Fruit fly (Drosophila melanogaster) whole organism, embryonic: ENCODE data around the gene CG32425.

Experiments
- ATbp ChIP-seq: fragments of 200-800 bp; sonication (Bioruptor generic); optimal IDR thresholded peaks from 2 replicates; lab custom pipeline; 2017; ENCODE audit warnings: missing biosample characterization, mild to moderate bottlenecking, missing genetic modification characterization, missing genetic modification reagents
- Antp ChIP-seq: fragments of 200-800 bp; sonication (Bioruptor generic); optimal IDR thresholded peaks from 3 replicates; lab custom pipeline; 2016; ENCODE audit warnings: missing biosample characterization, missing genetic modification characterization
- CG10366 ChIP-seq: fragments of 200-800 bp; sonication (Bioruptor generic); IDR thresholded peaks from 2 replicates; pipeline ENCODE4 v1.3.6; 2022; ENCODE audit warnings: missing biosample characterization, missing genetic modification characterization
- CG10431 ChIP-seq: fragments of 200-800 bp; sonication (Bioruptor generic); optimal IDR thresholded peaks from 3 replicates; lab custom pipeline; 2018; ENCODE audit warnings: missing biosample characterization, mild to moderate bottlenecking, missing genetic modification characterization
- CG10543 ChIP-seq: fragments of 200-800 bp; sonication (Bioruptor generic); optimal IDR thresholded peaks from 3 replicates; lab custom pipeline; 2017; ENCODE audit warnings: missing biosample characterization, mild to moderate bottlenecking, missing genetic modification characterization, moderate library complexity
- CG11456 ChIP-seq: fragments of 200-800 bp; sonication (Bioruptor generic); IDR thresholded peaks from 3 replicates; pipeline ENCODE4 v1.3.6; 2022; ENCODE audit warnings: missing biosample characterization, missing genetic modification characterization
- CG12071 ChIP-seq: fragments of 200-800 bp; sonication (Bioruptor generic); optimal IDR thresholded peaks from 3 replicates; lab custom pipeline; 2018; ENCODE audit warnings: missing biosample characterization, mild to moderate bottlenecking, missing genetic modification characterization
- CG12299 ChIP-seq: fragments of 200-800 bp; sonication (Bioruptor generic); optimal IDR thresholded peaks from 2 replicates; lab custom pipeline; 2018; ENCODE audit warnings: missing biosample characterization, mild to moderate bottlenecking, missing genetic modification characterization
- CG13287 ChIP-seq: fragments of 200-800 bp; sonication (Bioruptor generic); IDR thresholded peaks from 2 replicates; pipeline ENCODE4 v1.3.6; 2022; ENCODE audit warnings: missing biosample characterization, missing genetic modification characterization; ENCODE audit not compliant: partially characterized antibody
- CG13424 ChIP-seq: fragments of 200-800 bp; sonication (Bioruptor generic); optimal IDR thresholded peaks from 2 replicates; lab custom pipeline; 2019; ENCODE audit warnings: missing biosample characterization, mild to moderate bottlenecking, missing genetic modification characterization, moderate library complexity
- CG14965 ChIP-seq: fragments of 200-800 bp; sonication (Bioruptor generic); optimal IDR thresholded peaks from 2 replicates; lab custom pipeline; 2016; ENCODE audit warnings: missing biosample characterization, missing genetic modification characterization, borderline replicate concordance
- CG15269 ChIP-seq: fragments of 200-800 bp; sonication (Bioruptor generic); optimal IDR thresholded peaks from 2 replicates; lab custom pipeline; 2018; ENCODE audit warnings: missing biosample characterization, mild to moderate bottlenecking, missing genetic modification characterization, moderate library complexity
- CG17186 ChIP-seq: fragments of 200-800 bp; sonication (Bioruptor generic); optimal IDR thresholded peaks from 3 replicates; lab custom pipeline; 2017; ENCODE audit warnings: missing biosample characterization, missing genetic modification reagents, missing genetic modification characterization
- CG17612 ChIP-seq: fragments of 200-800 bp; sonication (Bioruptor generic); IDR thresholded peaks from 2 replicates; pipeline ENCODE4 v1.3.6; 2022; ENCODE audit warnings: missing biosample characterization, missing genetic modification characterization
- CG18619 ChIP-seq: fragments of 200-800 bp; sonication (Bioruptor generic); optimal IDR thresholded peaks from 3 replicates; lab custom pipeline; 2017; ENCODE audit warnings: missing biosample characterization, mild to moderate bottlenecking, missing genetic modification characterization
- CG3065 ChIP-seq: fragments of 200-800 bp; sonication (Bioruptor generic); optimal IDR thresholded peaks from 2 replicates; lab custom pipeline; 2016; ENCODE audit warnings: missing biosample characterization, missing genetic modification characterization
- CG34422 ChIP-seq: fragments of 200-800 bp; sonication (Bioruptor generic); IDR thresholded peaks from 3 replicates; pipeline ENCODE4 v1.3.6; 2022; ENCODE audit warnings: missing biosample characterization, missing genetic modification characterization
- CG4730 ChIP-seq: fragments of 200-800 bp; sonication (Bioruptor generic); IDR thresholded peaks from 2 replicates; pipeline ENCODE4 v1.3.6; 2022; ENCODE audit warnings: missing biosample characterization, missing genetic modification characterization
- CG7271 ChIP-seq: fragments of 200-800 bp; sonication (Bioruptor generic); optimal IDR thresholded peaks from 2 replicates; lab custom pipeline; 2018; ENCODE audit warnings: missing biosample characterization, mild to moderate bottlenecking, missing genetic modification characterization, moderate library complexity
- Drgx ChIP-seq: fragments of 200-800 bp; sonication (Bioruptor generic); IDR thresholded peaks from 2 replicates; pipeline ENCODE4 v1.3.6; 2022; ENCODE audit warnings: missing biosample characterization, missing genetic modification characterization
- Fer1 ChIP-seq: fragments of 200-800 bp; sonication (Bioruptor generic); optimal IDR thresholded peaks from 2 replicates; lab custom pipeline; 2017; ENCODE audit warnings: missing biosample characterization, mild to moderate bottlenecking, missing genetic modification characterization
- HHEX ChIP-seq: fragments of 200-800 bp; sonication (Bioruptor generic); optimal IDR thresholded peaks from 3 replicates; lab custom pipeline; 2017; ENCODE audit warnings: missing biosample characterization, mild to moderate bottlenecking, missing genetic modification characterization, missing genetic modification reagents
- HmgD ChIP-seq: fragments of 200-800 bp; sonication (Bioruptor generic); optimal IDR thresholded peaks from 3 replicates; lab custom pipeline; 2016; ENCODE audit warnings: missing biosample characterization, missing genetic modification characterization
- Mes4 ChIP-seq: fragments of 200-800 bp; sonication (Bioruptor generic); optimal IDR thresholded peaks from 2 replicates; lab custom pipeline; 2016; ENCODE audit warnings: missing biosample characterization, missing genetic modification characterization
- Nf-YA ChIP-seq: fragments of 200-800 bp; sonication (Bioruptor generic); IDR thresholded peaks from 2 replicates; pipeline ENCODE4 v1.3.6; 2022; ENCODE audit warnings: missing biosample characterization, missing genetic modification characterization
- Nf-YC ChIP-seq: fragments of 200-800 bp; optimal IDR thresholded peaks from 3 replicates; lab custom pipeline; 2019; ENCODE audit warnings: missing biosample characterization, mild to moderate bottlenecking, missing genetic modification characterization, moderate library complexity
- Oaz ChIP-seq: fragments of 200-800 bp; sonication (Bioruptor generic); IDR thresholded peaks from 2 replicates; pipeline ENCODE4 v1.3.6; 2022; ENCODE audit warnings: missing biosample characterization, missing genetic modification characterization
- Ptx1 ChIP-seq: fragments of 200-800 bp; sonication (Bioruptor generic); IDR thresholded peaks from 2 replicates; pipeline ENCODE4 v1.3.6; 2022; ENCODE audit warnings: missing biosample characterization, missing genetic modification characterization
- Sox100B ChIP-seq: fragments of 200-800 bp; sonication (Bioruptor generic); optimal IDR thresholded peaks from 3 replicates; lab custom pipeline; 2018; ENCODE audit warnings: missing biosample characterization, mild to moderate bottlenecking, missing genetic modification characterization
- Taf1 ChIP-seq: fragments of 200-800 bp; sonication (Bioruptor generic); IDR thresholded peaks from 2 replicates; pipeline ENCODE4 v1.3.6; 2022; ENCODE audit warnings: missing biosample characterization, missing genetic modification characterization
- ara ChIP-seq: fragments of 200-800 bp; sonication (Bioruptor generic); IDR thresholded peaks from 2 replicates; pipeline ENCODE4 v1.3.6; 2022; ENCODE audit warnings: missing biosample characterization, missing genetic modification characterization
- chinmo ChIP-seq: fragments of 200-800 bp; sonication (Bioruptor generic); IDR thresholded peaks from 4 replicates; pipeline ENCODE4 v1.3.6; 2022; ENCODE audit warnings: missing biosample characterization, missing genetic modification characterization; ENCODE audit not compliant: partially characterized antibody
- corto ChIP-seq: fragments of 200-800 bp; sonication (Bioruptor generic); optimal IDR thresholded peaks from 2 replicates; lab custom pipeline; 2016; ENCODE audit warnings: missing biosample characterization, mild to moderate bottlenecking, missing genetic modification characterization, moderate library complexity
- danr ChIP-seq: fragments of 200-800 bp; sonication (Bioruptor generic); IDR thresholded peaks from 2 replicates; pipeline ENCODE4 v1.3.6; 2022; ENCODE audit warnings: missing biosample characterization, missing genetic modification characterization
- dpn ChIP-seq, 2 experiments: fragments of 200-800 bp; sonication (Bioruptor generic); optimal IDR thresholded peaks; 3 replicates each; lab custom pipeline; 2016; ENCODE audit warnings: missing biosample characterization in 2 of 2, missing genetic modification characterization in 2 of 2
- exex ChIP-seq: fragments of 200-800 bp; sonication (Bioruptor generic); optimal IDR thresholded peaks from 4 replicates; lab custom pipeline; 2018; ENCODE audit warnings: missing biosample characterization, mild to moderate bottlenecking, missing genetic modification characterization, moderate library complexity
- ind ChIP-seq: fragments of 200-800 bp; sonication (Bioruptor generic); optimal IDR thresholded peaks from 3 replicates; lab custom pipeline; 2016; ENCODE audit warnings: missing biosample characterization, missing genetic modification characterization
- jing ChIP-seq: fragments of 200-800 bp; sonication (Bioruptor generic); optimal IDR thresholded peaks from 2 replicates; lab custom pipeline; 2018; ENCODE audit warnings: missing biosample characterization, mild to moderate bottlenecking, missing genetic modification characterization
- lmd ChIP-seq: fragments of 200-800 bp; sonication (Bioruptor generic); IDR thresholded peaks from 2 replicates; pipeline ENCODE4 v1.3.6; 2022; ENCODE audit warnings: missing biosample characterization, missing genetic modification characterization
- nmo ChIP-seq: fragments of 200-800 bp; sonication (Bioruptor generic); optimal IDR thresholded peaks from 2 replicates; lab custom pipeline; 2018; ENCODE audit warnings: missing biosample characterization, mild to moderate bottlenecking, missing genetic modification characterization, moderate library complexity
- pros ChIP-seq: fragments of 200-800 bp; sonication (Bioruptor generic); optimal IDR thresholded peaks from 3 replicates; lab custom pipeline; 2019; ENCODE audit warnings: missing biosample characterization, mild to moderate bottlenecking, missing genetic modification characterization, moderate library complexity
- sc ChIP-seq, 3 experiments: fragments of >200 bp in 2 of 3; fragments of 200-800 bp in 1 of 3; sonication (Bioruptor generic) in 1 of 3; optimal IDR thresholded peaks; 2 replicates in 2 of 3; 3 replicates in 1 of 3; lab custom pipeline; 2017; ENCODE audit warnings: mild to moderate bottlenecking in 1 of 3, missing biosample characterization in 1 of 3, missing genetic modification characterization in 1 of 3, missing genetic modification reagents in 1 of 3
- shn ChIP-seq: fragments of 200-800 bp; sonication (Bioruptor generic); optimal IDR thresholded peaks from 3 replicates; lab custom pipeline; 2016; ENCODE audit warnings: missing biosample characterization, missing genetic modification characterization
- slou ChIP-seq: fragments of 200-800 bp; sonication (Bioruptor generic); optimal IDR thresholded peaks from 3 replicates; lab custom pipeline; 2016; ENCODE audit warnings: missing biosample characterization, missing genetic modification characterization
- ssp ChIP-seq: fragments of 200-800 bp; sonication (Bioruptor generic); IDR thresholded peaks from 2 replicates; pipeline ENCODE4 v1.3.6; 2022; ENCODE audit warnings: missing biosample characterization, missing genetic modification characterization
- ttk ChIP-seq: fragments of 200-800 bp; sonication (Bioruptor generic); IDR thresholded peaks from 2 replicates; pipeline ENCODE4 v2.1.2; 2022; ENCODE audit warnings: missing biosample characterization, missing genetic modification characterization

CG32425 gene

DNA sequence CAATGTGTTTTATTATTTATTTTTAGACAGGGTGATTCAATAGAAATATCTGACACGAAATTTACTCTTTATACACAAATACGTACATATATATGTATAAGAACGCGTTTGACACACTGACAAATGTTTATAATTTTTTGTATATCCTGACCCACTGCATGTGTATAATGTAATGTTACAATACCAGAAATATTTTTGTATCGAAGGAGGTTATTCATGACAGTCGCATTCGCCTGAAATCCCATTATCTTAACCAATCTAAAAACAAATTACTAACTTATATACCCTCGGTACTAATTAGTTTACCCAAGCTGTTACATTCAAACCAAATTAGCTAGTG is 2.9 kb upstream of the CG32425 start (continued):
- TF ChIP-seq jing (GFP tag; lab: Kevin White, UChicago) (no peak), Fer1 (GFP tag; lab: Kevin White, UChicago) (no peak), sc (optimal IDR thresholded peaks at IDR 0.05; lab: Kevin White, UChicago) (no peak), sc (GFP tag; optimal IDR thresholded peaks at IDR 0.05; lab: Kevin White, UChicago) (no peak), lmd (peak; percentile 14; the same call in 1 of the 2 replicates), pros (GFP tag; lab: Kevin White, UChicago) (no peak), chinmo (no peak), Drgx (no peak), Nf-YC (tag; lab: Kevin White, UChicago) (no peak), dpn (GFP tag; optimal IDR thresholded peaks at IDR 0.05; lab: Kevin White, UChicago) (no peak), CG4730 (GFP tag; lab: Robert Waterston, UW) (no peak), CG11456 (GFP tag; lab: Robert Waterston, UW) (no peak), CG10431 (GFP tag; lab: Kevin White, UChicago) (no peak), CG34422 (GFP tag; lab: Robert Waterston, UW) (no peak), CG14965 (no peak), danr (no peak), ssp (GFP tag; lab: Robert Waterston, UW) (no peak), CG12071 (GFP tag; lab: Kevin White, UChicago) (no peak), CG15269 (tag; lab: Kevin White, UChicago) (peak; percentile 43), Antp (no peak), ara (no peak), Taf1 (GFP tag; lab: Robert Waterston, UW) (no peak), CG13287 (GFP tag; lab: Robert Waterston, UW) (no peak), HmgD (GFP tag; lab: Kevin White, UChicago) (no peak), CG13424 (tag; lab: Kevin White, UChicago) (peak; percentile 3), ind (no peak), ATbp (no peak), CG10366 (GFP tag; lab: Robert Waterston, UW) (no peak), ttk (GFP tag; lab: Robert Waterston, UW) (no peak), shn (no peak), CG17186 (GFP tag; lab: Kevin White, UChicago) (no peak), CG7271 (tag; lab: Kevin White, UChicago) (no peak), CG3065 (GFP tag; lab: Kevin White, UChicago) (no peak), CG10543 (no peak), Sox100B (no peak), Nf-YA (GFP tag; lab: Robert Waterston, UW) (no peak), corto (GFP tag; lab: Kevin White, UChicago) (no peak), slou (GFP tag; lab: Kevin White, UChicago) (no peak), Oaz (no peak), CG12299 (no peak), Mes4 (no peak), HHEX (GFP tag; lab: Kevin White, UChicago) (no peak), nmo (GFP tag; lab: Kevin White, UChicago) (peak; percentile 10), CG17612 (GFP tag; lab: Robert Waterston, UW) (no peak), exex (tag; lab: Kevin White, UChicago) (no peak), Ptx1 (no peak), CG18619 (GFP tag; lab: Kevin White, UChicago) (peak; percentile 28)
